Fruit fly (Drosophila melanogaster) whole organism, embryonic: ENCODE results near the gene CG14805.

ENCODE experiments used
- Atf-2 ChIP-seq: fragments of 200-800 bp; sonication (Bioruptor generic); optimal IDR thresholded peaks from 2 replicates; lab custom pipeline; 2016; ENCODE audit warnings: missing biosample characterization, missing genetic modification characterization
- Awh ChIP-seq: fragments of 200-800 bp; sonication (Bioruptor generic); IDR thresholded peaks from 2 replicates; pipeline ENCODE4, ENCODE4 v1.3.6; 2022; ENCODE audit warnings: missing biosample characterization, missing genetic modification characterization
- C15 ChIP-seq: fragments of 200-800 bp; sonication (Bioruptor generic); IDR thresholded peaks from 3 replicates; pipeline ENCODE4 v1.3.6; 2022; ENCODE audit warnings: missing biosample characterization, missing genetic modification characterization
- CG10147 ChIP-seq: fragments of 200-800 bp; sonication (Bioruptor generic); optimal IDR thresholded peaks from 2 replicates; lab custom pipeline; 2019; ENCODE audit warnings: missing biosample characterization, mild to moderate bottlenecking, missing genetic modification characterization, moderate library complexity
- CG10274 ChIP-seq: fragments of 200-800 bp; sonication (Bioruptor generic); optimal IDR thresholded peaks from 3 replicates; lab custom pipeline; 2017; ENCODE audit warnings: missing biosample characterization, mild to moderate bottlenecking, missing genetic modification characterization
- CG10543 ChIP-seq: fragments of 200-800 bp; sonication (Bioruptor generic); optimal IDR thresholded peaks from 3 replicates; lab custom pipeline; 2017; ENCODE audit warnings: missing biosample characterization, mild to moderate bottlenecking, missing genetic modification characterization, moderate library complexity
- CG12391 ChIP-seq: fragments of 200-800 bp; sonication (Bioruptor generic); optimal IDR thresholded peaks from 3 replicates; lab custom pipeline; 2018; ENCODE audit warnings: missing biosample characterization, mild to moderate bottlenecking, missing genetic modification characterization, moderate library complexity
- CG16815 ChIP-seq: fragments of 200-800 bp; sonication (Bioruptor generic); optimal IDR thresholded peaks from 3 replicates; lab custom pipeline; 2017; ENCODE audit warnings: missing biosample characterization, mild to moderate bottlenecking, missing genetic modification characterization
- CG16863 ChIP-seq: fragments of 200-800 bp; sonication (Bioruptor generic); optimal IDR thresholded peaks from 3 replicates; lab custom pipeline; 2016; ENCODE audit warnings: missing biosample characterization, missing genetic modification characterization
- CG18262 ChIP-seq: fragments of 200-800 bp; optimal IDR thresholded peaks from 3 replicates; lab custom pipeline; 2019; ENCODE audit warnings: missing biosample characterization, mild to moderate bottlenecking, missing genetic modification characterization, moderate library complexity
- CG31365 ChIP-seq: fragments of 200-800 bp; sonication (Bioruptor generic); optimal IDR thresholded peaks from 2 replicates; lab custom pipeline; 2018; ENCODE audit warnings: missing biosample characterization, mild to moderate bottlenecking, missing genetic modification characterization
- CG33557 ChIP-seq: fragments of 200-800 bp; sonication (Bioruptor generic); optimal IDR thresholded peaks from 2 replicates; lab custom pipeline; 2019; ENCODE audit warnings: missing biosample characterization, mild to moderate bottlenecking, missing genetic modification characterization, moderate library complexity
- CG34376 ChIP-seq: fragments of 200-800 bp; sonication (Bioruptor generic); optimal IDR thresholded peaks from 2 replicates; lab custom pipeline; 2018; ENCODE audit warnings: missing biosample characterization, mild to moderate bottlenecking, missing genetic modification characterization
- CG5953 ChIP-seq: fragments of 200-800 bp; sonication (Bioruptor generic); IDR thresholded peaks from 2 replicates; pipeline ENCODE4 v1.3.6; 2022; ENCODE audit warnings: missing biosample characterization, missing genetic modification characterization
- CG6689 ChIP-seq: fragments of 200-800 bp; sonication (Bioruptor generic); IDR thresholded peaks from 2 replicates; pipeline ENCODE4 v1.3.6; 2022; ENCODE audit warnings: missing biosample characterization, missing genetic modification characterization
- CG6791 ChIP-seq: fragments of 200-800 bp; sonication (Bioruptor generic); IDR thresholded peaks from 3 replicates; pipeline ENCODE4 v1.3.6; 2022; ENCODE audit warnings: missing biosample characterization, missing genetic modification characterization; ENCODE audit not compliant: partially characterized antibody
- CG7357 ChIP-seq: fragments of 200-800 bp; sonication (Bioruptor generic); IDR thresholded peaks from 3 replicates; pipeline ENCODE4 v1.3.6; 2022; ENCODE audit warnings: missing biosample characterization, missing genetic modification characterization
- CG9727 ChIP-seq: fragments of 200-800 bp; sonication (Bioruptor generic); optimal IDR thresholded peaks from 3 replicates; lab custom pipeline; 2017; ENCODE audit warnings: missing biosample characterization, mild to moderate bottlenecking, missing genetic modification characterization
- CG9797 ChIP-seq: fragments of 200-800 bp; sonication (Bioruptor generic); optimal IDR thresholded peaks from 3 replicates; lab custom pipeline; 2018; ENCODE audit warnings: missing biosample characterization, mild to moderate bottlenecking, missing genetic modification characterization
- CG9817 ChIP-seq: fragments of 200-800 bp; sonication (Bioruptor generic); optimal IDR thresholded peaks from 2 replicates; lab custom pipeline; 2018; ENCODE audit warnings: missing biosample characterization, mild to moderate bottlenecking, missing genetic modification characterization, moderate library complexity
- CTCF ChIP-seq: fragments of 200-800 bp; sonication (Bioruptor generic); optimal IDR thresholded peaks from 2 replicates; lab custom pipeline; 2017; ENCODE audit warnings: missing biosample characterization, mild to moderate bottlenecking, missing genetic modification characterization, moderate library complexity
- Deaf1 ChIP-seq: fragments of 200-800 bp; optimal IDR thresholded peaks from 3 replicates; lab custom pipeline; 2019; ENCODE audit warnings: missing biosample characterization, mild to moderate bottlenecking, missing genetic modification characterization, moderate library complexity
- Dip2 ChIP-seq: fragments of 200-800 bp; sonication (Bioruptor generic); IDR thresholded peaks from 2 replicates; pipeline ENCODE4 v1.3.6; 2022; ENCODE audit warnings: missing biosample characterization, missing genetic modification characterization
- Doc2 ChIP-seq: fragments of 200-800 bp; sonication (Bioruptor generic); IDR thresholded peaks from 2 replicates; pipeline ENCODE4 v1.3.6; 2022; ENCODE audit warnings: missing biosample characterization, missing genetic modification characterization
- Dref ChIP-seq: fragments of 200-800 bp; sonication (Bioruptor generic); IDR thresholded peaks from 2 replicates; pipeline ENCODE4 v1.3.6; 2022; ENCODE audit warnings: missing biosample characterization, missing genetic modification characterization
- H2.0 ChIP-seq: fragments of 200-800 bp; sonication (Bioruptor generic); IDR thresholded peaks from 2 replicates; pipeline ENCODE4 v1.3.6; 2022; ENCODE audit warnings: missing biosample characterization, missing genetic modification characterization
- HmgZ ChIP-seq: fragments of 200-800 bp; sonication (Bioruptor generic); optimal IDR thresholded peaks from 2 replicates; lab custom pipeline; 2018; ENCODE audit warnings: missing biosample characterization, mild to moderate bottlenecking, missing genetic modification characterization
- Hmr ChIP-seq: fragments of 200-800 bp; sonication (Bioruptor generic); optimal IDR thresholded peaks from 3 replicates; lab custom pipeline; 2017; ENCODE audit warnings: mild to moderate bottlenecking, missing biosample characterization, missing genetic modification reagents, missing genetic modification characterization
- Hr39 ChIP-seq: fragments of >200 bp; optimal IDR thresholded peaks from 2 replicates; lab custom pipeline; 2017
- Neu2 ChIP-seq: fragments of 200-800 bp; sonication (Bioruptor generic); optimal IDR thresholded peaks from 3 replicates; lab custom pipeline; 2016; ENCODE audit warnings: missing biosample characterization, missing genetic modification characterization, borderline replicate concordance
- Side ChIP-seq: fragments of 200-800 bp; sonication (Bioruptor generic); optimal IDR thresholded peaks from 2 replicates; lab custom pipeline; 2016; ENCODE audit warnings: missing biosample characterization, missing genetic modification characterization
- Sox100B ChIP-seq: fragments of 200-800 bp; sonication (Bioruptor generic); optimal IDR thresholded peaks from 3 replicates; lab custom pipeline; 2018; ENCODE audit warnings: missing biosample characterization, mild to moderate bottlenecking, missing genetic modification characterization
- Sry-β ChIP-seq: fragments of 200-800 bp; sonication (Bioruptor generic); optimal IDR thresholded peaks from 2 replicates; lab custom pipeline; 2018; ENCODE audit warnings: missing biosample characterization, mild to moderate bottlenecking, missing genetic modification characterization, moderate library complexity
- ab ChIP-seq: fragments of 200-800 bp; sonication (Bioruptor generic); optimal IDR thresholded peaks from 2 replicates; lab custom pipeline; 2016; ENCODE audit warnings: missing biosample characterization, missing genetic modification characterization
- ap ChIP-seq: fragments of 200-800 bp; sonication (Bioruptor generic); IDR thresholded peaks from 2 replicates; pipeline ENCODE4 v1.3.6; 2022; ENCODE audit warnings: missing biosample characterization, missing genetic modification characterization
- bcd ChIP-seq: fragments of 200-800 bp; sonication (Bioruptor generic); optimal IDR thresholded peaks from 2 replicates; lab custom pipeline; 2017; ENCODE audit warnings: missing biosample characterization, mild to moderate bottlenecking, missing genetic modification characterization
- bsh ChIP-seq, 2 experiments: fragments of 200-800 bp; sonication (Bioruptor generic); optimal IDR thresholded peaks; 2 replicates each; lab custom pipeline; 2017 to 2018; ENCODE audit warnings: mild to moderate bottlenecking in 2 of 2, missing biosample characterization in 2 of 2, missing genetic modification characterization in 2 of 2, moderate library complexity in 1 of 2
- caup ChIP-seq: fragments of 200-800 bp; sonication (Bioruptor generic); optimal IDR thresholded peaks from 3 replicates; lab custom pipeline; 2017; ENCODE audit warnings: missing biosample characterization, mild to moderate bottlenecking, missing genetic modification characterization, moderate library complexity; ENCODE audit not compliant: severe bottlenecking
- cg ChIP-seq: fragments of 200-800 bp; sonication (Bioruptor generic); optimal IDR thresholded peaks from 3 replicates; lab custom pipeline; 2019; ENCODE audit warnings: missing biosample characterization, mild to moderate bottlenecking, missing genetic modification characterization, moderate library complexity
- gcm2 ChIP-seq: fragments of 200-800 bp; sonication (Bioruptor generic); optimal IDR thresholded peaks from 2 replicates; lab custom pipeline; 2016; ENCODE audit warnings: missing biosample characterization, missing genetic modification characterization
- hb ChIP-seq: fragments of 200-800 bp; sonication (Bioruptor generic); IDR thresholded peaks from 3 replicates; pipeline ENCODE4 v1.3.6; 2022; ENCODE audit warnings: missing biosample characterization, missing genetic modification characterization; ENCODE audit not compliant: partially characterized antibody
- jigr1 ChIP-seq: fragments of 200-800 bp; sonication (Bioruptor generic); IDR thresholded peaks from 3 replicates; pipeline ENCODE4 v1.3.6; 2022; ENCODE audit warnings: missing biosample characterization, missing genetic modification characterization
- kay ChIP-seq: fragments of 200-800 bp; sonication (Bioruptor generic); optimal IDR thresholded peaks from 2 replicates; lab custom pipeline; 2016; ENCODE audit warnings: missing biosample characterization, missing genetic modification characterization
- lbe ChIP-seq: fragments of 200-800 bp; sonication (Bioruptor generic); optimal IDR thresholded peaks from 2 replicates; lab custom pipeline; 2016; ENCODE audit warnings: missing biosample characterization, mild to moderate bottlenecking, missing genetic modification characterization
- luna ChIP-seq: fragments of 200-800 bp; sonication (Bioruptor generic); optimal IDR thresholded peaks from 2 replicates; lab custom pipeline; 2016; ENCODE audit warnings: missing biosample characterization, missing genetic modification characterization
- odd ChIP-seq: fragments of 200-800 bp; sonication (Bioruptor generic); optimal IDR thresholded peaks from 2 replicates; lab custom pipeline; 2017; ENCODE audit warnings: missing biosample characterization, mild to moderate bottlenecking, missing genetic modification characterization
- peb ChIP-seq: fragments of 200-800 bp; sonication (Bioruptor generic); IDR thresholded peaks from 2 replicates; pipeline ENCODE4 v1.3.6; 2022; ENCODE audit warnings: missing biosample characterization, missing genetic modification characterization
- psq ChIP-seq: fragments of 200-800 bp; sonication (Bioruptor generic); optimal IDR thresholded peaks from 2 replicates; lab custom pipeline; 2017; ENCODE audit warnings: missing biosample characterization, missing genetic modification characterization
- scrt ChIP-seq: fragments of 200-800 bp; sonication (Bioruptor generic); optimal IDR thresholded peaks from 2 replicates; lab custom pipeline; 2018; ENCODE audit warnings: missing biosample characterization, mild to moderate bottlenecking, missing genetic modification characterization, moderate library complexity
- shn ChIP-seq: fragments of 200-800 bp; sonication (Bioruptor generic); optimal IDR thresholded peaks from 3 replicates; lab custom pipeline; 2016; ENCODE audit warnings: missing biosample characterization, missing genetic modification characterization
- sr ChIP-seq: fragments of 200-800 bp; sonication (Bioruptor generic); IDR thresholded peaks from 3 replicates; pipeline ENCODE4 v1.3.6; 2022; ENCODE audit warnings: missing biosample characterization, missing genetic modification characterization
- z ChIP-seq: fragments of 200-800 bp; sonication (Bioruptor generic); IDR thresholded peaks from 3 replicates; pipeline ENCODE4 v1.3.6; 2022; ENCODE audit warnings: missing biosample characterization, missing genetic modification characterization

CG14805 gene

DNA sequence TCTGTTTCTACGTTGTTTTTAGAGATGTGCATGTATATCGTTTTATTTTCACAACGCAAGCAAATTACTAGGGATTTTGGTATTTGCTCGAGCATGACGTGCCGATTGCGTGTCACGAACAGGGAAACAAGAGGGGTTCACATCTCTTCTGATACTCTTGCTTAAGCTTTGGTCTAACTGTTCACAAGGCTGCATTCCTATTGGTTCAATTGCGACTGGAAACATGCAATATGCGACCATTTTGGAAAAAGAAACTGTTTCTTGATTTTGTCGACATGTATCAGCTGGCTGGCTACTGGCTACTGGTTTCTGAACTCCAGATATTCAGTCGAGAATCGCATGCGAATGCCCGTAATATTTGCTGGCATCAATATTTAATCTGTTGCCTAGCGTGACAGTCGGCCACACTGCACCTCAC is 3.0 kb downstream of the CG14805 start, which contains the start of gene Coa8:
Gene Coa8, plus strand, starts transcription at position 144 of the 418 bp plus-strand sequence.
- TF ChIP-seq CG7357 (0 out of 3 replicates have a peak, but pooled peaks have one; percentile 5), Deaf1 (tag; lab: Kevin White, UChicago) (no peak), Hmr (peak; percentile 28), odd (no peak), sr (GFP tag; lab: Robert Waterston, UW) (no peak), Side (GFP tag; lab: Kevin White, UChicago) (no peak), Sry-β (GFP tag; lab: Kevin White, UChicago) (no peak), Awh (GFP tag; lab: Robert Waterston, UW) (0 out of 2 replicates have a peak, but pooled peaks have one; percentile 42), Hr39 (lab: Kevin White, UChicago) (no peak), CG33557 (GFP tag; lab: Kevin White, UChicago) (no peak), H2.0 (0 out of 2 replicates have a peak, but pooled peaks have one; percentile 18), CG5953 (GFP tag; lab: Robert Waterston, UW) (no peak), ab (GFP tag; lab: Kevin White, UChicago) (no peak), CG18262 (tag; lab: Kevin White, UChicago) (no peak), CG12391 (tag; lab: Kevin White, UChicago) (peak; percentile 39), lbe (GFP tag; lab: Kevin White, UChicago) (no peak), shn (GFP tag; lab: Kevin White, UChicago) (peak; percentile 60), jigr1 (GFP tag; lab: Robert Waterston, UW) (no peak), peb (no peak), cg (GFP tag; lab: Kevin White, UChicago) (no peak), Sox100B (GFP tag; lab: Kevin White, UChicago) (no peak), CG10147 (peak; percentile 3), CTCF (GFP tag; lab: Kevin White, UChicago) (no peak), CG10274 (GFP tag; lab: Kevin White, UChicago) (peak; percentile 19), CG9727 (GFP tag; lab: Kevin White, UChicago) (no peak), CG16815 (GFP tag; lab: Kevin White, UChicago) (peak; percentile 10), CG10543 (GFP tag; lab: Kevin White, UChicago) (no peak), z (GFP tag; lab: Robert Waterston, UW) (no peak), caup (GFP tag; lab: Kevin White, UChicago) (peak; percentile 47), luna (GFP tag; lab: Kevin White, UChicago) (no peak), Dip2 (no peak), bcd (GFP tag; lab: Kevin White, UChicago) (peak; percentile 37), scrt (no peak), CG34376 (peak; percentile 30), gcm2 (GFP tag; lab: Kevin White, UChicago) (no peak), Dref (GFP tag; lab: Robert Waterston, UW) (no peak), bsh (GFP tag; optimal IDR thresholded peaks at IDR 0.05; lab: Kevin White, UChicago) (peak in 1 of 2 experiments; percentile 11), CG6791 (GFP tag; lab: Robert Waterston, UW) (peak; percentile 30; the same call in 1 of the 3 replicates), Neu2 (GFP tag; lab: Kevin White, UChicago) (no peak), CG9817 (tag; lab: Kevin White, UChicago) (peak; percentile 45), ap (GFP tag; lab: Robert Waterston, UW) (no peak), psq (no peak), HmgZ (tag; lab: Kevin White, UChicago) (peak; percentile 53), CG31365 (tag; lab: Kevin White, UChicago) (no peak), kay (no peak), CG16863 (GFP tag; lab: Kevin White, UChicago) (no peak), C15 (GFP tag; lab: Robert Waterston, UW) (no peak), Doc2 (GFP tag; lab: Robert Waterston, UW) (no peak), CG9797 (peak; percentile 33), hb (GFP tag; lab: Robert Waterston, UW) (no peak), CG6689 (GFP tag; lab: Robert Waterston, UW) (peak; percentile 25; the same call in 1 of the 2 replicates), Atf-2 (no peak)
